Fruit fly (Drosophila melanogaster) whole organism, wandering third instar larva: Measurements from ENCODE around the gene CG13300.

Experiments
- Abd-B ChIP-seq: fragments of >200 bp; optimal IDR thresholded peaks from 2 replicates; lab custom pipeline; 2017; ENCODE audit warnings: missing biosample characterization, missing genetic modification characterization
- CG32264 ChIP-seq: fragments of 200-800 bp; sonication (Bioruptor generic); optimal IDR thresholded peaks from 2 replicates; lab custom pipeline; 2016; ENCODE audit warnings: missing biosample characterization, missing genetic modification characterization
- CG9705 ChIP-seq: fragments of 200-800 bp; sonication (Bioruptor generic); optimal IDR thresholded peaks from 2 replicates; lab custom pipeline; 2018; ENCODE audit warnings: missing biosample characterization, mild to moderate bottlenecking, missing genetic modification characterization
- CrebA ChIP-seq: fragments of 200-800 bp; sonication (Bioruptor generic); optimal IDR thresholded peaks from 2 replicates; lab custom pipeline; 2016; ENCODE audit warnings: missing biosample characterization, mild to moderate bottlenecking, missing genetic modification characterization, borderline replicate concordance
- Dfd ChIP-seq: fragments of >200 bp; optimal IDR thresholded peaks from 2 replicates; lab custom pipeline; 2017; ENCODE audit warnings: missing biosample characterization, missing genetic modification characterization
- Dif ChIP-seq: fragments of 200-275, 200-300 bp; sonication (Bioruptor generic); optimal IDR thresholded peaks from 2 replicates; lab custom pipeline; 2018; ENCODE audit warnings: missing biosample characterization, missing genetic modification characterization; ENCODE audit not compliant: partially characterized antibody
- GATAd ChIP-seq: sonication (Bioruptor generic); optimal IDR thresholded peaks from 2 replicates; lab custom pipeline; 2016; ENCODE audit warnings: missing biosample characterization, missing genetic modification characterization
- HLH106 ChIP-seq: fragments of 200-800 bp; optimal IDR thresholded peaks from 3 replicates; lab custom pipeline; 2019; ENCODE audit warnings: missing biosample characterization, mild to moderate bottlenecking, missing genetic modification characterization, moderate library complexity
- Hnf4 ChIP-seq: fragments of 200-800 bp; sonication (Bioruptor generic); optimal IDR thresholded peaks from 2 replicates; lab custom pipeline; 2016; ENCODE audit warnings: missing biosample characterization, mild to moderate bottlenecking, missing genetic modification characterization
- Hr78 ChIP-seq: fragments of >200 bp; optimal IDR thresholded peaks from 2 replicates; lab custom pipeline; 2017; ENCODE audit warnings: missing biosample characterization, missing genetic modification characterization
- Hr83 ChIP-seq: fragments of 200-300 bp; sonication (Bioruptor generic); optimal IDR thresholded peaks from 2 replicates; lab custom pipeline; 2016; ENCODE audit warnings: missing biosample characterization, mild to moderate bottlenecking, missing genetic modification characterization, moderate library complexity; ENCODE audit not compliant: poor library complexity, severe bottlenecking
- Jra ChIP-seq: sonication (Bioruptor generic); optimal IDR thresholded peaks from 2 replicates; lab custom pipeline; 2016; ENCODE audit warnings: missing biosample characterization, missing genetic modification characterization
- Mio ChIP-seq: sonication (Bioruptor generic); optimal IDR thresholded peaks from 2 replicates; lab custom pipeline; 2016; ENCODE audit warnings: missing biosample characterization, missing genetic modification characterization
- Myc ChIP-seq: fragments of >200 bp; optimal IDR thresholded peaks from 2 replicates; lab custom pipeline; 2017
- N ChIP-seq: fragments of >200 bp; optimal IDR thresholded peaks from 2 replicates; lab custom pipeline; 2018; ENCODE audit warnings: missing biosample characterization, missing external identifiers, missing genetic modification characterization
- OdsH ChIP-seq: fragments of 200-800 bp; sonication (Bioruptor generic); optimal IDR thresholded peaks from 2 replicates; lab custom pipeline; 2016; ENCODE audit warnings: missing biosample characterization, mild to moderate bottlenecking, missing genetic modification characterization
- Rel ChIP-seq, 2 experiments: fragments of 200-800 bp; sonication (Bioruptor generic) in 1 of 2; optimal IDR thresholded peaks; 2 replicates in 1 of 2; 3 replicates in 1 of 2; lab custom pipeline; 2016 to 2019; ENCODE audit warnings: mild to moderate bottlenecking in 2 of 2, missing biosample characterization in 2 of 2, missing genetic modification characterization in 2 of 2, moderate library complexity in 1 of 2
- Sp1 ChIP-seq: fragments of 200-800 bp; sonication (Bioruptor generic); optimal IDR thresholded peaks from 3 replicates; lab custom pipeline; 2019; ENCODE audit warnings: missing biosample characterization, mild to moderate bottlenecking, missing genetic modification characterization, moderate library complexity
- Vsx2 ChIP-seq: fragments of 200-300, 225-300 bp; sonication (Bioruptor generic); optimal IDR thresholded peaks from 2 replicates; lab custom pipeline; 2018; ENCODE audit warnings: missing biosample characterization, missing genetic modification characterization; ENCODE audit not compliant: partially characterized antibody
- br ChIP-seq: fragments of 200-800 bp; sonication (Bioruptor generic); optimal IDR thresholded peaks from 2 replicates; lab custom pipeline; 2016; ENCODE audit warnings: missing biosample characterization, missing genetic modification characterization
- brk ChIP-seq: fragments of 200-800 bp; sonication (Bioruptor generic); optimal IDR thresholded peaks from 2 replicates; lab custom pipeline; 2016; ENCODE audit warnings: missing biosample characterization, mild to moderate bottlenecking, missing genetic modification characterization
- dl ChIP-seq, 2 experiments: fragments of 175-275, 200-275 bp in 1 of 2; fragments of 200-275 bp in 1 of 2; sonication (Bioruptor generic); optimal IDR thresholded peaks; lab custom pipeline; 2018; ENCODE audit warnings: mild to moderate bottlenecking in 2 of 2, missing biosample characterization in 2 of 2, missing genetic modification characterization in 2 of 2, moderate library complexity in 2 of 2; ENCODE audit not compliant: partially characterized antibody in 2 of 2, insufficient read depth in 1 of 2
- dmrt93B ChIP-seq: fragments of 200-800 bp; sonication (Bioruptor generic); optimal IDR thresholded peaks from 2 replicates; lab custom pipeline; 2018; ENCODE audit warnings: missing biosample characterization, mild to moderate bottlenecking, missing genetic modification characterization
- dsf ChIP-seq: sonication (Bioruptor generic); optimal IDR thresholded peaks from 2 replicates; lab custom pipeline; 2016; ENCODE audit warnings: missing biosample characterization, missing genetic modification characterization, borderline replicate concordance
- ey ChIP-seq: fragments of 200-800 bp; sonication (Bioruptor generic); optimal IDR thresholded peaks from 2 replicates; lab custom pipeline; 2016; ENCODE audit warnings: missing biosample characterization, missing genetic modification characterization
- foxo ChIP-seq, 2 experiments: fragments of 200-800 bp; sonication (Bioruptor generic); optimal IDR thresholded peaks; 2 replicates in 1 of 2; 3 replicates in 1 of 2; lab custom pipeline; 2016 to 2017; ENCODE audit warnings: missing biosample characterization in 2 of 2, missing genetic modification characterization in 2 of 2
- fru ChIP-seq: fragments of 200-800 bp; sonication (Bioruptor generic); optimal IDR thresholded peaks from 3 replicates; lab custom pipeline; 2016; ENCODE audit warnings: missing biosample characterization, mild to moderate bottlenecking, missing genetic modification characterization
- h ChIP-seq: fragments of 200-800 bp; sonication (Bioruptor generic); optimal IDR thresholded peaks from 3 replicates; lab custom pipeline; 2016; ENCODE audit warnings: missing biosample characterization, mild to moderate bottlenecking, missing genetic modification characterization
- jim ChIP-seq: fragments of 175-275, 200-325 bp; sonication (Bioruptor generic); optimal IDR thresholded peaks from 2 replicates; lab custom pipeline; 2016; ENCODE audit warnings: missing biosample characterization, mild to moderate bottlenecking, missing genetic modification characterization
- lola ChIP-seq: fragments of >200 bp; optimal IDR thresholded peaks from 2 replicates; lab custom pipeline; 2017; ENCODE audit warnings: missing biosample characterization, missing genetic modification characterization
- pan ChIP-seq: fragments of >200 bp; optimal IDR thresholded peaks from 2 replicates; lab custom pipeline; 2017
- psq ChIP-seq: fragments of 200-800 bp; sonication (Bioruptor generic); optimal IDR thresholded peaks from 3 replicates; lab custom pipeline; 2017; ENCODE audit warnings: missing biosample characterization, mild to moderate bottlenecking, missing genetic modification characterization, moderate library complexity
- rgr ChIP-seq: fragments of 200-800 bp; sonication (Bioruptor generic); optimal IDR thresholded peaks from 3 replicates; lab custom pipeline; 2016; ENCODE audit warnings: missing biosample characterization, mild to moderate bottlenecking, missing genetic modification characterization
- sage ChIP-seq: fragments of 200-800 bp; sonication (Bioruptor generic); optimal IDR thresholded peaks from 2 replicates; lab custom pipeline; 2016; ENCODE audit warnings: missing biosample characterization, mild to moderate bottlenecking, missing genetic modification characterization
- sv ChIP-seq: fragments of 200-800 bp; sonication (Bioruptor generic); optimal IDR thresholded peaks from 3 replicates; lab custom pipeline; 2016; ENCODE audit warnings: missing biosample characterization, missing genetic modification characterization
- tai ChIP-seq: sonication (Bioruptor generic); optimal IDR thresholded peaks from 2 replicates; lab custom pipeline; 2016; ENCODE audit warnings: missing biosample characterization, missing genetic modification characterization
- usp ChIP-seq: fragments of >200 bp; optimal IDR thresholded peaks from 2 replicates; lab custom pipeline; 2017; ENCODE audit warnings: missing biosample characterization, missing genetic modification characterization
- woc ChIP-seq: sonication (Bioruptor generic); optimal IDR thresholded peaks from 2 replicates; lab custom pipeline; 2016; ENCODE audit warnings: missing biosample characterization, mild to moderate bottlenecking, missing genetic modification characterization

Gene CG13300

dm6 chr3L:6363626-6364025 lies 11.4 kb upstream of the CG13300 start:
- TF ChIP-seq usp (GFP tag; lab: Kevin White, UChicago): no peak
- peak; percentile 28 for TF ChIP-seq CrebA (GFP tag; lab: Kevin White, UChicago)
- peak; percentile 50 for TF ChIP-seq tai (GFP tag; lab: Kevin White, UChicago)
- TF ChIP-seq dmrt93B: peak; percentile 59
- no peak for TF ChIP-seq Mio (GFP tag; lab: Kevin White, UChicago)
- peak; percentile 83 for TF ChIP-seq rgr (GFP tag; lab: Kevin White, UChicago)
- TF ChIP-seq psq (GFP tag; lab: Kevin White, UChicago): peak; percentile 55
- TF ChIP-seq lola (GFP tag; lab: Kevin White, UChicago): no peak
- peak; percentile 67 for TF ChIP-seq sage (GFP tag; lab: Kevin White, UChicago)
- TF ChIP-seq fru (GFP tag; lab: Kevin White, UChicago): peak; percentile 87
- no peak for TF ChIP-seq N (GFP tag; lab: Kevin White, UChicago)
- peak; percentile 76 for TF ChIP-seq OdsH (GFP tag; lab: Kevin White, UChicago)
- peak; percentile 65 for TF ChIP-seq Sp1 (GFP tag; lab: Kevin White, UChicago)
- peak; percentile 69 for TF ChIP-seq brk
- no peak for TF ChIP-seq pan
- TF ChIP-seq Jra: peak; percentile 52
- no peak for TF ChIP-seq jim (GFP tag; lab: Kevin White, UChicago)
- TF ChIP-seq Myc (lab: Kevin White, UChicago): no peak
- peak; percentile 30 to 85 for TF ChIP-seq foxo (GFP tag; optimal IDR thresholded peaks at IDR 0.05; lab: Kevin White, UChicago)
- no peak for TF ChIP-seq Dfd
- TF ChIP-seq CG32264 (GFP tag; lab: Kevin White, UChicago): peak; percentile 22
- peak; percentile 36 for TF ChIP-seq Rel (GFP tag; optimal IDR thresholded peaks at IDR 0.05; lab: Kevin White, UChicago)
- TF ChIP-seq Rel (tag; optimal IDR thresholded peaks at IDR 0.05; lab: Kevin White, UChicago): no peak
- TF ChIP-seq dsf: peak; percentile 10
- peak; percentile 86 for TF ChIP-seq h (GFP tag; lab: Kevin White, UChicago)
- peak; percentile 43 for TF ChIP-seq CG9705 (GFP tag; lab: Kevin White, UChicago)
- TF ChIP-seq Abd-B (GFP tag; lab: Kevin White, UChicago): no peak
- TF ChIP-seq dl (GFP tag; optimal IDR thresholded peaks at IDR 0.05; lab: Kevin White, UChicago; ENCODE audit: insufficient read depth in 1 of 2, partially characterized antibody in 2 of 2): no peak
- TF ChIP-seq Dif (GFP tag; lab: Kevin White, UChicago): no peak
- TF ChIP-seq woc: peak; percentile 66
- peak; percentile 75 for TF ChIP-seq Hnf4
- peak; percentile 68 for TF ChIP-seq HLH106 (tag; lab: Kevin White, UChicago)
- no peak for TF ChIP-seq Vsx2 (GFP tag; lab: Kevin White, UChicago)
- TF ChIP-seq Hr83: no peak
- TF ChIP-seq sv: no peak
- TF ChIP-seq GATAd (GFP tag; lab: Kevin White, UChicago): no peak
- peak; percentile 73 for TF ChIP-seq ey (GFP tag; lab: Kevin White, UChicago)
- peak; percentile 76 for TF ChIP-seq br
- no peak for TF ChIP-seq Hr78 (GFP tag; lab: Kevin White, UChicago)

- TF ChIP-seq rgr (GFP tag; lab: Kevin White, UChicago): peak; percentile 59
- TF ChIP-seq CG9705 (GFP tag; lab: Kevin White, UChicago): peak; percentile 79
- peak; percentile 88 for TF ChIP-seq fru (GFP tag; lab: Kevin White, UChicago)
- TF ChIP-seq br: peak; percentile 61
- TF ChIP-seq sage (GFP tag; lab: Kevin White, UChicago): peak; percentile 31
- peak; percentile 64 for TF ChIP-seq Hnf4
- TF ChIP-seq Vsx2 (GFP tag; lab: Kevin White, UChicago): no peak
- no peak for TF ChIP-seq CrebA (GFP tag; lab: Kevin White, UChicago)
- no peak for TF ChIP-seq Hr83
- TF ChIP-seq HLH106 (tag; lab: Kevin White, UChicago): peak; percentile 74
- TF ChIP-seq pan: no peak
- no peak for TF ChIP-seq Rel (GFP tag; optimal IDR thresholded peaks at IDR 0.05; lab: Kevin White, UChicago)
- no peak for TF ChIP-seq Rel (tag; optimal IDR thresholded peaks at IDR 0.05; lab: Kevin White, UChicago)
- TF ChIP-seq h (GFP tag; lab: Kevin White, UChicago): peak; percentile 63
- TF ChIP-seq OdsH (GFP tag; lab: Kevin White, UChicago): peak; percentile 64
- TF ChIP-seq woc: peak; percentile 46
- peak; percentile 59 for TF ChIP-seq psq (GFP tag; lab: Kevin White, UChicago)
- TF ChIP-seq Sp1 (GFP tag; lab: Kevin White, UChicago): peak; percentile 84
- TF ChIP-seq foxo (GFP tag; optimal IDR thresholded peaks at IDR 0.05; lab: Kevin White, UChicago): peak in 1 of 2 experiments; percentile 89
- TF ChIP-seq ey (GFP tag; lab: Kevin White, UChicago): peak; percentile 60
- peak; percentile 71 for TF ChIP-seq dmrt93B
- no peak for TF ChIP-seq Mio (GFP tag; lab: Kevin White, UChicago)
- TF ChIP-seq Jra: peak; percentile 40
Measured at dm6 chr3L:6359205-6359604, 7.0 kb upstream of the CG13300 start.
